Worm (Caenorhabditis elegans): ENCODE results near the gene Y54G2A.32.
A peak's percentile ranks its signal among the peaks of the same experiment; 100 is the strongest.
"Not testable (repeated sequence)": the region's sequence is repeated elsewhere in the genome, so short reads cannot be mapped to it uniquely, and the experiment has no call there.

Y54G2A.32 gene

ce11 chrIV:2801004-2801403 is 2.7 kb upstream of the Y54G2A.32 start:
- TF ChIP-seq odd-2 (tag; optimal IDR thresholded peaks at IDR 0.05) (no peak), pag-3 (tag; optimal IDR thresholded peaks at IDR 0.05; ENCODE audit: borderline replicate concordance) (no peak), C08G9.2 (tag; optimal IDR thresholded peaks at IDR 0.05) (peak; percentile 15), hlh-30 (tag; optimal IDR thresholded peaks at IDR 0.05; ENCODE audit: insufficient read depth) (peak; percentile 54)

DNA sequence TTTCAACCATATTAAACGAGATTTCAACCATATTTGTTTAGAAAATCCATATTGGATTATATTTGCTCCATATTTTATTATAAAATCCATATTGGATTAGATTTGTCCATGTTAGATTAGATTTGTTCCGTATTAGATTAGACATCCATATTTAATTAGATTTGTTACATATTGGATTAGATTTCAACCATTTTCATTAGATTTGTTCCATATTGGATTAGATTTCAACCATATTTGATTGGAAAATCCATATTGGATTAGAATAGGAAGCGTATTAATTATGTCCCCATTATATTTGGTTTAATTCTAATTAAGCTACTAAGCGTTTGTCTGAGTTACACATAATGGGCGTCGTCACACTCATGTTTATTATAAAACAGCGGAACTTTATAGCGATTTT is 2.2 kb upstream of the Y54G2A.32 start, which contains the start of gene Y54G2A.44:
TSS of gene Y54G2A.44 (plus strand) at position 301 of the 400 bp plus-strand sequence.
- TF ChIP-seq eyg-1, elt-4, ref-2 (tag; optimal IDR thresholded peaks at IDR 0.05): not testable (repeated sequence)

DNA sequence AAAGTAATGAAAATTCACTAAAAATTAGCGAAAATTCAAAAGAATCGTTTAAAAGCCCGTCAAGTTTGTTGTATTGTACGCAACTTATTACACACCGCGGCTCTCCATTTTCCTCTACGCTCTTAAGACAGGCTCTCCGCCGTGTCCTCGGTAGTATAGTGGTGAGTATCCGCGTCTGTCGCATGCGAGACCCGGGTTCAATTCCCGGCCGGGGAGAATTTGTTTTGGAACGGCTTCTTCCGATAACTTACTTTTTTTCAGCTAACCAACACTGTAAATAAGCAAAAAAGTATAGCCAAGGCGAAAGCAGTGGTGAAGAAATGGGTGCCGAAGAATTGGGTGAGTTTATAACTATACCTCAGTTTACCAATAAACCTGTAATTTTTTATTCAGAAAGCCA is 1.6 kb upstream of the Y54G2A.32 start:
- TF ChIP-seq C38D4.7 (GFP tag; optimal IDR thresholded peaks at IDR 0.05) (peak; percentile 32), che-1 (tag; optimal IDR thresholded peaks at IDR 0.05) (peak; percentile 4), tbx-2 (tag; optimal IDR thresholded peaks at IDR 0.05) (peak; percentile 7), C08G9.2 (tag; optimal IDR thresholded peaks at IDR 0.05) (peak; percentile 46), ceh-6 (GFP tag; optimal IDR thresholded peaks at IDR 0.05) (peak; percentile 38), gmeb-2 (tag; optimal IDR thresholded peaks at IDR 0.05) (peak; percentile 14), nhr-232 (tag; optimal IDR thresholded peaks at IDR 0.05) (peak; percentile 29), hlh-6 (tag; optimal IDR thresholded peaks at IDR 0.05) (no peak), hlh-13 (GFP tag; optimal IDR thresholded peaks at IDR 0.05) (no peak)

- TF ChIP-seq ceh-6 (GFP tag; optimal IDR thresholded peaks at IDR 0.05) (peak; percentile 23), pqm-1 (tag; optimal IDR thresholded peaks at IDR 0.05) (peak; percentile 43), pag-3 (tag; optimal IDR thresholded peaks at IDR 0.05; ENCODE audit: borderline replicate concordance) (no peak), fax-1 (tag; optimal IDR thresholded peaks at IDR 0.05) (no peak), rnt-1 (tag; optimal IDR thresholded peaks at IDR 0.05) (no peak), unc-3 (GFP tag; conservative IDR thresholded peaks at IDR 0.05) (no peak), unc-3 (tag; optimal IDR thresholded peaks at IDR 0.05) (no peak), ceh-9 (tag; optimal IDR thresholded peaks at IDR 0.05) (no peak), pha-2 (tag; optimal IDR thresholded peaks at IDR 0.05) (no peak), unc-55 (GFP tag; optimal IDR thresholded peaks at IDR 0.05) (no peak), elt-4 (tag; optimal IDR thresholded peaks at IDR 0.05) (no peak), hlh-6 (tag; optimal IDR thresholded peaks at IDR 0.05) (no peak), hlh-8 (tag; optimal IDR thresholded peaks at IDR 0.05) (no peak), ceh-14 (tag; optimal IDR thresholded peaks at IDR 0.05) (no peak), dve-1 (tag; optimal IDR thresholded peaks at IDR 0.05) (peak; percentile 75), pha-4 (tag; optimal IDR thresholded peaks at IDR 0.05) (no peak), pax-1 (tag; optimal IDR thresholded peaks at IDR 0.05) (no peak), mec-3 (tag; optimal IDR thresholded peaks at IDR 0.05; ENCODE audit: borderline replicate concordance) (no peak), K09A11.1 (tag; optimal IDR thresholded peaks at IDR 0.05; ENCODE audit: insufficient read depth) (peak; percentile 5), madf-2 (tag; optimal IDR thresholded peaks at IDR 0.05) (peak; percentile 6), ceh-34 (tag; optimal IDR thresholded peaks at IDR 0.05) (peak; percentile 6), odd-2 (tag; optimal IDR thresholded peaks at IDR 0.05) (no peak), ref-2 (tag; optimal IDR thresholded peaks at IDR 0.05) (peak; percentile 46), lin-11 (tag; optimal IDR thresholded peaks at IDR 0.05) (no peak), ceh-2 (tag; optimal IDR thresholded peaks at IDR 0.05) (no peak), sox-4 (tag; optimal IDR thresholded peaks at IDR 0.05) (peak; percentile 22), che-1 (tag; optimal IDR thresholded peaks at IDR 0.05) (peak; percentile 31), ceh-31 (tag; optimal IDR thresholded peaks at IDR 0.05) (no peak), zip-5 (tag; optimal IDR thresholded peaks at IDR 0.05) (no peak), ztf-16 (tag; optimal IDR thresholded peaks at IDR 0.05) (peak; percentile 43), ceh-24 (tag; optimal IDR thresholded peaks at IDR 0.05) (no peak), ttx-3 (tag; optimal IDR thresholded peaks at IDR 0.05) (peak; percentile 37), fkh-10 (GFP tag; optimal IDR thresholded peaks at IDR 0.05) (no peak), K02D7.2 (tag; optimal IDR thresholded peaks at IDR 0.05) (peak; percentile 46), syd-9 (tag; optimal IDR thresholded peaks at IDR 0.05) (no peak), unc-86 (tag; optimal IDR thresholded peaks at IDR 0.05) (peak; percentile 51), tbx-2 (tag; optimal IDR thresholded peaks at IDR 0.05) (peak; percentile 44), elt-2 (tag; optimal IDR thresholded peaks at IDR 0.05) (peak; percentile 88), lim-6 (tag; optimal IDR thresholded peaks at IDR 0.05) (no peak)
These were observed 1.8 kb downstream of the Y54G2A.32 start, which contains the start of gene Y54G2A.45 for ce11 chrIV:2805525-2805924. TSS of gene Y54G2A.45 (plus strand) at chrIV:2805857.
